Worm (Caenorhabditis elegans) whole organism, midembryonic: Measurements from ENCODE around the gene C18G1.6.

Experiments used
- T22C8.4 ChIP-seq: fragments of 200-800 bp; sonication (Bioruptor generic); IDR thresholded peaks from 2 replicates; pipeline ENCODE4 v1.3.6; 2022; ENCODE audit warnings: missing genetic modification characterization, missing compliant biosample characterization
- flt-1 ChIP-seq: fragments of 200-800 bp; sonication (Bioruptor generic); IDR thresholded peaks from 2 replicates; pipeline ENCODE4 v1.3.6; 2022; ENCODE audit warnings: missing genetic modification characterization, missing compliant biosample characterization

ce11 chrV:4722314-4722713, 28.1 kb upstream of the C18G1.6 start, which contains the start of gene F39G3.5:
- TF ChIP-seq T22C8.4 (GFP tag; lab: Robert Waterston, UW) (no peak), flt-1 (GFP tag; lab: Robert Waterston, UW) (no peak)
